Worm (Caenorhabditis elegans): ENCODE measurements around the gene ZK1248.19.

ZK1248.19 gene

ce11 chrII:5863893-5864292, 24.7 kb upstream of the ZK1248.19 start, which contains the start of gene tag-234:
tag-234 (plus strand) TSS chrII:5864193.
- TF ChIP-seq nhr-80 (tag; optimal IDR thresholded peaks at IDR 0.05) (peak; percentile 38), efl-1 (GFP tag; optimal IDR thresholded peaks at IDR 0.05) (no peak)

ce11 chrII:5860621-5861020, 21.4 kb upstream of the ZK1248.19 start:
- TF ChIP-seq F57A8.1 (GFP tag; optimal IDR thresholded peaks at IDR 0.05) (no peak), F10E7.11 (tag; optimal IDR thresholded peaks at IDR 0.05) (no peak), pbrm-1 (GFP tag; IDR thresholded peaks at IDR 0.05) (no peak), ceh-40 (GFP tag; IDR thresholded peaks at IDR 0.05) (no peak), sptf-2 (GFP tag; optimal IDR thresholded peaks at IDR 0.05) (no peak), ztf-6 (GFP tag; IDR thresholded peaks at IDR 0.05) (no peak), zfh-2 (GFP tag; conservative IDR thresholded peaks at IDR 0.05) (no peak), cebp-2 (GFP tag; IDR thresholded peaks at IDR 0.05) (no peak), dpff-1 (tag; optimal IDR thresholded peaks at IDR 0.05) (no peak), ceh-91 (GFP tag; IDR thresholded peaks at IDR 0.05) (no peak), ccch-3 (GFP tag; optimal IDR thresholded peaks at IDR 0.05) (no peak), ceh-100 (GFP tag; IDR thresholded peaks at IDR 0.05) (no peak), unc-130 (GFP tag; optimal IDR thresholded peaks at IDR 0.05) (no peak), B0019.2 (GFP tag; conservative IDR thresholded peaks at IDR 0.05) (no peak), lin-54 (GFP tag; optimal IDR thresholded peaks at IDR 0.05) (no peak), hlh-26 (GFP tag; conservative IDR thresholded peaks at IDR 0.05) (no peak), athp-1 (tag; optimal IDR thresholded peaks at IDR 0.05) (no peak), Y95B8A.8 (GFP tag; IDR thresholded peaks at IDR 0.05) (no peak), D2030.7 (GFP tag; IDR thresholded peaks at IDR 0.05) (no peak), him-1 (tag; optimal IDR thresholded peaks at IDR 0.05) (no peak)

ce11 chrII:5858322-5858721, 19.1 kb upstream of the ZK1248.19 start, which contains the start of gene F55C12.4:
F55C12.4 (minus strand) TSS chrII:5858422.
- TF ChIP-seq F57C9.4 (tag; optimal IDR thresholded peaks at IDR 0.05) (no peak), zim-3 (tag; optimal IDR thresholded peaks at IDR 0.05) (no peak), nhr-120 (GFP tag; IDR thresholded peaks at IDR 0.05) (no peak), lir-1 (GFP tag; conservative IDR thresholded peaks at IDR 0.05) (no peak), sdz-38 (tag; optimal IDR thresholded peaks at IDR 0.05) (no peak), B0336.3 (GFP tag; IDR thresholded peaks at IDR 0.05) (no peak), attf-3 (GFP tag; conservative IDR thresholded peaks at IDR 0.05) (no peak), lin-26 (GFP tag; IDR thresholded peaks at IDR 0.05) (no peak)

- no peak for TF ChIP-seq F57A8.1 (GFP tag; optimal IDR thresholded peaks at IDR 0.05)
- no peak for TF ChIP-seq bed-2 (GFP tag; IDR thresholded peaks at IDR 0.05)
- no peak for TF ChIP-seq dox-1 (GFP tag; IDR thresholded peaks at IDR 0.05)
- TF ChIP-seq nfyb-1 (GFP tag; IDR thresholded peaks at IDR 0.05): no peak
- TF ChIP-seq nhr-27 (tag; optimal IDR thresholded peaks at IDR 0.05): no peak
- TF ChIP-seq B0035.1 (tag; optimal IDR thresholded peaks at IDR 0.05): no peak
- TF ChIP-seq ceh-27 (GFP tag; optimal IDR thresholded peaks at IDR 0.05): no peak
- no peak for TF ChIP-seq xnd-1 (tag; optimal IDR thresholded peaks at IDR 0.05)
- no peak for TF ChIP-seq sea-2 (GFP tag; IDR thresholded peaks at IDR 0.05)
- TF ChIP-seq efl-1 (GFP tag; optimal IDR thresholded peaks at IDR 0.05): no peak
- no peak for TF ChIP-seq nhr-80 (tag; optimal IDR thresholded peaks at IDR 0.05)
Measured at ce11 chrII:5854122-5854521, 14.9 kb upstream of the ZK1248.19 start, which contains the start of gene H41C03.1. H41C03.1 (plus strand) TSS chrII:5854422.
